Worm (Caenorhabditis elegans) whole organism, early embryonic: Measurements from ENCODE around the gene bli-5.

Source experiments
- B0310.2 ChIP-seq: sonication (generic microtip); optimal IDR thresholded peaks from 2 replicates; lab custom pipeline; 2016; ENCODE audit warnings: mild to moderate bottlenecking, missing genetic modification characterization, missing compliant biosample characterization
- aly-1 ChIP-seq: sonication (generic microtip); optimal IDR thresholded peaks from 2 replicates; lab custom pipeline; 2016; ENCODE audit warnings: missing genetic modification characterization, missing compliant biosample characterization
- ama-1 ChIP-seq: fragments of 150-350 bp; optimal IDR thresholded peaks from 2 replicates; lab custom pipeline; 2014
- ceh-13 ChIP-seq: fragments of 200-800 bp; sonication (Bioruptor generic); optimal IDR thresholded peaks from 2 replicates; lab custom pipeline; 2018; ENCODE audit warnings: mild to moderate bottlenecking, missing genetic modification characterization, missing compliant biosample characterization
- ceh-36 ChIP-seq: sonication (generic microtip); optimal IDR thresholded peaks from 2 replicates; lab custom pipeline; 2016; ENCODE audit warnings: missing genetic modification characterization, inconsistent platforms, missing compliant biosample characterization
- ets-7 ChIP-seq: sonication (generic microtip); optimal IDR thresholded peaks from 2 replicates; lab custom pipeline; 2016; ENCODE audit warnings: missing genotype, missing genetic modification characterization, missing compliant biosample characterization
- hmg-4 ChIP-seq: fragments of 200-800 bp; sonication (Bioruptor generic); optimal IDR thresholded peaks from 2 replicates; lab custom pipeline; 2018; ENCODE audit warnings: mild to moderate bottlenecking, missing genetic modification characterization, missing compliant biosample characterization
- scrt-1 ChIP-seq: fragments of 200-800 bp; sonication (Bioruptor generic); IDR thresholded peaks from 2 replicates; pipeline ENCODE4 v1.3.6; 2022; ENCODE audit warnings: missing genetic modification characterization, missing compliant biosample characterization
- sea-1 ChIP-seq: fragments of 200-800 bp; sonication (Bioruptor generic); conservative IDR thresholded peaks from 2 replicates; pipeline ENCODE4 v1.3.6; 2022; ENCODE audit warnings: missing genetic modification characterization, missing compliant biosample characterization
- tbx-37 ChIP-seq: fragments of 200-800 bp; sonication (Bioruptor generic); conservative IDR thresholded peaks from 2 replicates; pipeline ENCODE4 v1.3.6; 2022; ENCODE audit warnings: missing genetic modification reagents, missing genetic modification characterization, missing compliant biosample characterization
- tra-4 ChIP-seq: sonication (generic microtip); optimal IDR thresholded peaks from 2 replicates; lab custom pipeline; 2017; ENCODE audit warnings: missing genetic modification characterization, missing compliant biosample characterization

- TF ChIP-seq scrt-1 (no peak), hmg-4 (GFP tag; lab: Kevin White, UChicago) (no peak), sea-1 (GFP tag; lab: Robert Waterston, UW) (no peak), ets-7 (no peak), tbx-37 (GFP tag; lab: Robert Waterston, UW) (no peak), ama-1 (lab: Kevin White, UChicago) (no peak), aly-1 (tag; lab: Kevin White, UChicago) (no peak), tra-4 (no peak), B0310.2 (tag; lab: Kevin White, UChicago) (no peak), ceh-36 (tag; lab: Kevin White, UChicago) (no peak), ceh-13 (GFP tag; lab: Kevin White, UChicago) (no peak)
These were observed 25.1 kb downstream of the bli-5 start, which contains the start of gene ttr-52 for ce11 chrIII:13404418-13404817.
